Fruit fly (Drosophila melanogaster): ENCODE data around the gene Gapvd1.

DNA sequence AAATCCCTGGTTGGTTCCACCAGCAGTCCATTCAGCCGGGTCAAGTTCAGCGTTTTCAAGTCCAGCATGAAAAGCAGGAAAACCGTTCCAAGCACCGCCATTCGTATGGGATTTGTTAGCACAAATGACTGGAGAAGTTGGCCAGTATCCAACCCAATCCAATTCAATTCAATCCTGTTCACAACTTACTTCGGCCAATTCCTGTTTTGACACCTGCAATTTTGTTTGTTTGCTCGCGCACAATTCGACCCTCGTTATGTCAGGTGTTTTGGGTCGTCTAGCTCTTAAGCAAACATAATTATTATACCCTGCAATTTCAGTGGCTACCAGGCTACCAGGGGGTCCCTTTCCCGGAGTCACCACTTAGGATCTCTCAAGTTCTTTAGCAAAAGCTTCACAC, 14.1 kb upstream of the Gapvd1 start, which contains the start of gene Ir10a:
- TF ChIP-seq CG5204 (GFP tag; optimal IDR thresholded peaks at IDR 0.05) = no peak
- no peak for TF ChIP-seq bab1 (GFP tag; optimal IDR thresholded peaks at IDR 0.05)

All from whole organism, adult.